Fruit fly (Drosophila melanogaster): ENCODE results near the gene CG42788.

The CG42788 gene

dm6 chr3R:15117765-15118164 is 14.0 kb downstream of the CG42788 start:
- no peak for TF ChIP-seq usp (GFP tag; optimal IDR thresholded peaks at IDR 0.05)
- no peak for TF ChIP-seq CG8478 (optimal IDR thresholded peaks at IDR 0.05)
- TF ChIP-seq Dll (optimal IDR thresholded peaks at IDR 0.05): no peak
- TF ChIP-seq EcR (GFP tag; optimal IDR thresholded peaks at IDR 0.05): no peak
- no peak for TF ChIP-seq pan (optimal IDR thresholded peaks at IDR 0.05)
- TF ChIP-seq psq (optimal IDR thresholded peaks at IDR 0.05): no peak

- TF ChIP-seq usp (GFP tag; optimal IDR thresholded peaks at IDR 0.05) (no peak), EcR (GFP tag; optimal IDR thresholded peaks at IDR 0.05) (peak in 1 of 2 experiments; percentile 21), pan (optimal IDR thresholded peaks at IDR 0.05) (no peak), psq (optimal IDR thresholded peaks at IDR 0.05) (no peak), CG8478 (optimal IDR thresholded peaks at IDR 0.05) (no peak)
Observed at dm6 chr3R:15114465-15115228, 17.1 kb downstream of the CG42788 start.

dm6 chr3R:15113584-15113983 is 18.1 kb downstream of the CG42788 start:
- no peak for TF ChIP-seq EcR (GFP tag; optimal IDR thresholded peaks at IDR 0.05)
- no peak for TF ChIP-seq pan (optimal IDR thresholded peaks at IDR 0.05)
- TF ChIP-seq Dll (optimal IDR thresholded peaks at IDR 0.05): no peak
- TF ChIP-seq psq (optimal IDR thresholded peaks at IDR 0.05): no peak
- TF ChIP-seq usp (GFP tag; optimal IDR thresholded peaks at IDR 0.05): no peak
- no peak for TF ChIP-seq CG8478 (optimal IDR thresholded peaks at IDR 0.05)

dm6 chr3R:15112232-15112631 is 19.5 kb downstream of the CG42788 start:
- TF ChIP-seq psq (optimal IDR thresholded peaks at IDR 0.05) (no peak), pan (optimal IDR thresholded peaks at IDR 0.05) (no peak), CG8478 (optimal IDR thresholded peaks at IDR 0.05) (no peak), usp (GFP tag; optimal IDR thresholded peaks at IDR 0.05) (no peak)

- TF ChIP-seq CG8478 (optimal IDR thresholded peaks at IDR 0.05) (no peak), psq (optimal IDR thresholded peaks at IDR 0.05) (no peak), pan (optimal IDR thresholded peaks at IDR 0.05) (no peak), EcR (GFP tag; optimal IDR thresholded peaks at IDR 0.05) (no peak), Dll (optimal IDR thresholded peaks at IDR 0.05) (no peak), usp (GFP tag; optimal IDR thresholded peaks at IDR 0.05) (no peak)
Observed at dm6 chr3R:15110135-15110534, 21.6 kb downstream of the CG42788 start.

- TF ChIP-seq EcR (GFP tag; optimal IDR thresholded peaks at IDR 0.05) (no peak), pan (optimal IDR thresholded peaks at IDR 0.05) (no peak), Dll (optimal IDR thresholded peaks at IDR 0.05) (no peak), usp (GFP tag; optimal IDR thresholded peaks at IDR 0.05) (no peak), psq (optimal IDR thresholded peaks at IDR 0.05) (no peak), CG8478 (optimal IDR thresholded peaks at IDR 0.05) (no peak)
Observed at dm6 chr3R:15095550-15096031, 36.1 kb downstream of the CG42788 start, which contains the start of gene CG6966. CG6966 (minus strand) TSS chr3R:15095631.

- TF ChIP-seq CG8478 (optimal IDR thresholded peaks at IDR 0.05): no peak
- no peak for TF ChIP-seq pan (optimal IDR thresholded peaks at IDR 0.05)
- no peak for TF ChIP-seq psq (optimal IDR thresholded peaks at IDR 0.05)
- no peak for TF ChIP-seq usp (GFP tag; optimal IDR thresholded peaks at IDR 0.05)
- no peak for TF ChIP-seq Dll (optimal IDR thresholded peaks at IDR 0.05)
- no peak for TF ChIP-seq EcR (GFP tag; optimal IDR thresholded peaks at IDR 0.05)
Observed at dm6 chr3R:15094929-15095236, 36.8 kb downstream of the CG42788 start.

dm6 chr3R:15094218-15094928 is 37.4 kb downstream of the CG42788 start:
- TF ChIP-seq pan (optimal IDR thresholded peaks at IDR 0.05): no peak
- TF ChIP-seq Dll (optimal IDR thresholded peaks at IDR 0.05): no peak
- no peak for TF ChIP-seq EcR (GFP tag; optimal IDR thresholded peaks at IDR 0.05)
- TF ChIP-seq CG8478 (optimal IDR thresholded peaks at IDR 0.05): no peak
- no peak for TF ChIP-seq psq (optimal IDR thresholded peaks at IDR 0.05)
- TF ChIP-seq usp (GFP tag; optimal IDR thresholded peaks at IDR 0.05): no peak

dm6 chr3R:15092784-15093183 is 38.9 kb downstream of the CG42788 start:
- no peak for TF ChIP-seq usp (GFP tag; optimal IDR thresholded peaks at IDR 0.05)
- TF ChIP-seq psq (optimal IDR thresholded peaks at IDR 0.05): no peak

- no peak for TF ChIP-seq Dll (optimal IDR thresholded peaks at IDR 0.05)
Observed at dm6 chr3R:15092351-15092750, 39.4 kb downstream of the CG42788 start.

dm6 chr3R:15091680-15092343 is 39.9 kb downstream of the CG42788 start:
- TF ChIP-seq pan (optimal IDR thresholded peaks at IDR 0.05) (no peak), CG8478 (optimal IDR thresholded peaks at IDR 0.05) (no peak), EcR (GFP tag; optimal IDR thresholded peaks at IDR 0.05) (no peak), psq (optimal IDR thresholded peaks at IDR 0.05) (no peak), usp (GFP tag; optimal IDR thresholded peaks at IDR 0.05) (no peak), Dll (optimal IDR thresholded peaks at IDR 0.05) (no peak)

- TF ChIP-seq usp (GFP tag; optimal IDR thresholded peaks at IDR 0.05): no peak
- no peak for TF ChIP-seq EcR (GFP tag; optimal IDR thresholded peaks at IDR 0.05)
- no peak for TF ChIP-seq pan (optimal IDR thresholded peaks at IDR 0.05)
- no peak for TF ChIP-seq CG8478 (optimal IDR thresholded peaks at IDR 0.05)
- TF ChIP-seq psq (optimal IDR thresholded peaks at IDR 0.05): no peak
- TF ChIP-seq Dll (optimal IDR thresholded peaks at IDR 0.05): no peak
Observed at dm6 chr3R:15089922-15090261, 41.8 kb downstream of the CG42788 start.

All from whole organism.